Fruit fly (Drosophila melanogaster) whole organism, embryonic: ENCODE results near the gene CG32246.

Experiments used
- Antp ChIP-seq: fragments of 200-800 bp; sonication (Bioruptor generic); optimal IDR thresholded peaks from 3 replicates; lab custom pipeline; 2016; ENCODE audit warnings: missing biosample characterization, missing genetic modification characterization
- B-H2 ChIP-seq: fragments of 200-800 bp; sonication (Bioruptor generic); optimal IDR thresholded peaks from 2 replicates; lab custom pipeline; 2018; ENCODE audit warnings: missing biosample characterization, mild to moderate bottlenecking, missing genetic modification characterization
- CG11560 ChIP-seq: fragments of 200-800 bp; sonication (Bioruptor generic); IDR thresholded peaks from 3 replicates; pipeline ENCODE4 v1.3.6; 2022; ENCODE audit warnings: missing biosample characterization, missing genetic modification characterization
- CG11696 ChIP-seq: fragments of 200-800 bp; sonication (Bioruptor generic); IDR thresholded peaks from 2 replicates; pipeline ENCODE4 v1.3.6; 2022; ENCODE audit warnings: missing biosample characterization, missing genetic modification characterization
- CG11723 ChIP-seq: fragments of 200-800 bp; sonication (Bioruptor generic); optimal IDR thresholded peaks from 2 replicates; lab custom pipeline; 2017; ENCODE audit warnings: missing biosample characterization, mild to moderate bottlenecking, missing genetic modification characterization
- CG12659 ChIP-seq: fragments of 200-800 bp; sonication (Bioruptor generic); optimal IDR thresholded peaks from 3 replicates; lab custom pipeline; 2017; ENCODE audit warnings: mild to moderate bottlenecking, missing biosample characterization, missing genetic modification reagents, missing genetic modification characterization
- CG12744 ChIP-seq: fragments of 200-800 bp; sonication (Bioruptor generic); optimal IDR thresholded peaks from 2 replicates; lab custom pipeline; 2016; ENCODE audit warnings: missing biosample characterization, missing genetic modification characterization
- CG13424 ChIP-seq: fragments of 200-800 bp; sonication (Bioruptor generic); optimal IDR thresholded peaks from 2 replicates; lab custom pipeline; 2019; ENCODE audit warnings: missing biosample characterization, mild to moderate bottlenecking, missing genetic modification characterization, moderate library complexity
- CG14441 ChIP-seq: fragments of 200-800 bp; sonication (Bioruptor generic); IDR thresholded peaks from 2 replicates; pipeline ENCODE4 v1.3.6; 2022; ENCODE audit warnings: missing biosample characterization, missing genetic modification characterization
- CG15269 ChIP-seq: fragments of 200-800 bp; sonication (Bioruptor generic); optimal IDR thresholded peaks from 2 replicates; lab custom pipeline; 2018; ENCODE audit warnings: missing biosample characterization, mild to moderate bottlenecking, missing genetic modification characterization, moderate library complexity
- CG15601 ChIP-seq: fragments of 200-800 bp; sonication (Bioruptor generic); optimal IDR thresholded peaks from 3 replicates; lab custom pipeline; 2019; ENCODE audit warnings: missing biosample characterization, mild to moderate bottlenecking, missing genetic modification characterization, moderate library complexity
- CG17186 ChIP-seq: fragments of 200-800 bp; sonication (Bioruptor generic); optimal IDR thresholded peaks from 3 replicates; lab custom pipeline; 2017; ENCODE audit warnings: missing biosample characterization, missing genetic modification reagents, missing genetic modification characterization
- CG17361 ChIP-seq: fragments of 200-800 bp; sonication (Bioruptor generic); IDR thresholded peaks from 3 replicates; pipeline ENCODE4 v1.3.6; 2022; ENCODE audit warnings: missing biosample characterization, missing genetic modification characterization
- CG17612 ChIP-seq: fragments of 200-800 bp; sonication (Bioruptor generic); IDR thresholded peaks from 2 replicates; pipeline ENCODE4 v1.3.6; 2022; ENCODE audit warnings: missing biosample characterization, missing genetic modification characterization
- CG30431 ChIP-seq: fragments of 200-800 bp; sonication (Bioruptor generic); optimal IDR thresholded peaks from 2 replicates; lab custom pipeline; 2017; ENCODE audit warnings: missing biosample characterization, missing genetic modification characterization
- CG31441 ChIP-seq: fragments of 200-800 bp; sonication (Bioruptor generic); IDR thresholded peaks from 2 replicates; pipeline ENCODE4 v1.3.6; 2022; ENCODE audit warnings: missing biosample characterization, missing genetic modification characterization
- CG5245 ChIP-seq: fragments of 200-800 bp; sonication (Bioruptor generic); optimal IDR thresholded peaks from 3 replicates; lab custom pipeline; 2016; ENCODE audit warnings: missing biosample characterization, missing genetic modification characterization
- CG7786 ChIP-seq: fragments of 200-800 bp; sonication (Bioruptor generic); optimal IDR thresholded peaks from 2 replicates; lab custom pipeline; 2016; ENCODE audit warnings: missing biosample characterization, missing genetic modification characterization
- CG8281 ChIP-seq: fragments of 200-800 bp; sonication (Bioruptor generic); optimal IDR thresholded peaks from 2 replicates; lab custom pipeline; 2018; ENCODE audit warnings: missing biosample characterization, mild to moderate bottlenecking, missing genetic modification characterization, moderate library complexity
- Dref ChIP-seq: fragments of 200-800 bp; sonication (Bioruptor generic); IDR thresholded peaks from 2 replicates; pipeline ENCODE4 v1.3.6; 2022; ENCODE audit warnings: missing biosample characterization, missing genetic modification characterization
- Ets97D ChIP-seq: fragments of 200-800 bp; sonication (Bioruptor generic); optimal IDR thresholded peaks from 3 replicates; lab custom pipeline; 2016; ENCODE audit warnings: missing biosample characterization, missing genetic modification characterization
- Fer2 ChIP-seq: fragments of 200-800 bp; sonication (Bioruptor generic); optimal IDR thresholded peaks from 2 replicates; lab custom pipeline; 2018; ENCODE audit warnings: missing biosample characterization, mild to moderate bottlenecking, missing genetic modification characterization, moderate library complexity
- Hey ChIP-seq: fragments of 200-800 bp; sonication (Bioruptor generic); optimal IDR thresholded peaks from 3 replicates; lab custom pipeline; 2018; ENCODE audit warnings: missing biosample characterization, mild to moderate bottlenecking, missing genetic modification characterization
- HmgD ChIP-seq: fragments of 200-800 bp; sonication (Bioruptor generic); optimal IDR thresholded peaks from 3 replicates; lab custom pipeline; 2016; ENCODE audit warnings: missing biosample characterization, missing genetic modification characterization
- Hr39 ChIP-seq: fragments of >200 bp; optimal IDR thresholded peaks from 2 replicates; lab custom pipeline; 2017
- Mrtf ChIP-seq: fragments of 200-800 bp; sonication (Bioruptor generic); IDR thresholded peaks from 3 replicates; pipeline ENCODE4 v1.3.6; 2022; ENCODE audit warnings: missing biosample characterization, missing genetic modification characterization
- Opbp ChIP-seq: fragments of 200-800 bp; sonication (Bioruptor generic); IDR thresholded peaks from 3 replicates; pipeline ENCODE4 v1.3.6; 2022; ENCODE audit warnings: missing biosample characterization, missing genetic modification characterization; ENCODE audit not compliant: partially characterized antibody
- Sox100B ChIP-seq: fragments of 200-800 bp; sonication (Bioruptor generic); optimal IDR thresholded peaks from 3 replicates; lab custom pipeline; 2018; ENCODE audit warnings: missing biosample characterization, mild to moderate bottlenecking, missing genetic modification characterization
- Ssrp ChIP-seq: fragments of 200-800 bp; sonication (Bioruptor generic); optimal IDR thresholded peaks from 2 replicates; lab custom pipeline; 2018; ENCODE audit warnings: missing biosample characterization, mild to moderate bottlenecking, missing genetic modification characterization, moderate library complexity
- ase ChIP-seq: fragments of 200-800 bp; sonication (Bioruptor generic); IDR thresholded peaks from 3 replicates; pipeline ENCODE4 v1.3.6; 2022; ENCODE audit warnings: missing biosample characterization, missing genetic modification characterization
- bowl ChIP-seq: fragments of 200-800 bp; sonication (Bioruptor generic); IDR thresholded peaks from 2 replicates; pipeline ENCODE4 v1.3.6; 2022; ENCODE audit warnings: missing biosample characterization, missing genetic modification characterization
- br ChIP-seq: fragments of >200 bp; optimal IDR thresholded peaks from 2 replicates; lab custom pipeline; 2017
- btn ChIP-seq: fragments of 200-800 bp; sonication (Bioruptor generic); optimal IDR thresholded peaks from 2 replicates; lab custom pipeline; 2016; ENCODE audit warnings: missing biosample characterization, missing genetic modification characterization
- corto ChIP-seq: fragments of 200-800 bp; sonication (Bioruptor generic); optimal IDR thresholded peaks from 2 replicates; lab custom pipeline; 2016; ENCODE audit warnings: missing biosample characterization, mild to moderate bottlenecking, missing genetic modification characterization, moderate library complexity
- danr ChIP-seq: fragments of 200-800 bp; sonication (Bioruptor generic); IDR thresholded peaks from 2 replicates; pipeline ENCODE4 v1.3.6; 2022; ENCODE audit warnings: missing biosample characterization, missing genetic modification characterization
- dpn ChIP-seq, 2 experiments: fragments of 200-800 bp; sonication (Bioruptor generic); optimal IDR thresholded peaks; 3 replicates each; lab custom pipeline; 2016; ENCODE audit warnings: missing biosample characterization in 2 of 2, missing genetic modification characterization in 2 of 2
- fd3F ChIP-seq: fragments of 200-800 bp; sonication (Bioruptor generic); optimal IDR thresholded peaks from 2 replicates; lab custom pipeline; 2018; ENCODE audit warnings: missing biosample characterization, mild to moderate bottlenecking, missing genetic modification characterization, moderate library complexity
- ftz-f1 ChIP-seq: fragments of 200-800 bp; sonication (Bioruptor generic); optimal IDR thresholded peaks from 2 replicates; lab custom pipeline; 2016; ENCODE audit warnings: missing biosample characterization, missing genetic modification characterization
- fu2 ChIP-seq: fragments of 200-800 bp; sonication (Bioruptor generic); optimal IDR thresholded peaks from 2 replicates; lab custom pipeline; 2016; ENCODE audit warnings: missing biosample characterization, missing genetic modification characterization
- gsb ChIP-seq: fragments of 200-800 bp; sonication (Bioruptor generic); IDR thresholded peaks from 2 replicates; pipeline ENCODE4 v1.3.6; 2022; ENCODE audit warnings: missing biosample characterization, missing genetic modification characterization
- hbn ChIP-seq: fragments of 200-800 bp; sonication (Bioruptor generic); IDR thresholded peaks from 2 replicates; pipeline ENCODE4 v1.3.6; 2022; ENCODE audit warnings: missing biosample characterization, missing genetic modification characterization; ENCODE audit not compliant: partially characterized antibody
- jing ChIP-seq: fragments of 200-800 bp; sonication (Bioruptor generic); optimal IDR thresholded peaks from 2 replicates; lab custom pipeline; 2018; ENCODE audit warnings: missing biosample characterization, mild to moderate bottlenecking, missing genetic modification characterization
- jumu ChIP-seq: fragments of 200-800 bp; sonication (Bioruptor generic); optimal IDR thresholded peaks from 3 replicates; lab custom pipeline; 2016; ENCODE audit warnings: missing biosample characterization, missing genetic modification characterization
- kay ChIP-seq: fragments of 200-800 bp; sonication (Bioruptor generic); optimal IDR thresholded peaks from 2 replicates; lab custom pipeline; 2016; ENCODE audit warnings: missing biosample characterization, missing genetic modification characterization
- lilli ChIP-seq: fragments of 200-800 bp; sonication (Bioruptor generic); optimal IDR thresholded peaks from 3 replicates; lab custom pipeline; 2016; ENCODE audit warnings: missing biosample characterization, missing genetic modification characterization
- maf-S ChIP-seq: fragments of 200-800 bp; sonication (Bioruptor generic); optimal IDR thresholded peaks from 2 replicates; lab custom pipeline; 2016; ENCODE audit warnings: missing biosample characterization, missing genetic modification characterization
- nau ChIP-seq: fragments of 200-800 bp; sonication (Bioruptor generic); optimal IDR thresholded peaks from 3 replicates; lab custom pipeline; 2017; ENCODE audit warnings: missing biosample characterization, mild to moderate bottlenecking, missing genetic modification characterization, missing genetic modification reagents
- ro ChIP-seq: fragments of 200-800 bp; sonication (Bioruptor generic); IDR thresholded peaks from 2 replicates; pipeline ENCODE4 v1.3.6; 2022; ENCODE audit warnings: missing biosample characterization, missing genetic modification characterization
- schlank ChIP-seq: fragments of 200-800 bp; sonication (Bioruptor generic); optimal IDR thresholded peaks from 2 replicates; lab custom pipeline; 2018; ENCODE audit warnings: missing biosample characterization, mild to moderate bottlenecking, missing genetic modification characterization
- slp2 ChIP-seq: fragments of 200-800 bp; sonication (Bioruptor generic); optimal IDR thresholded peaks from 2 replicates; lab custom pipeline; 2016; ENCODE audit warnings: missing biosample characterization, missing genetic modification characterization
- tin ChIP-seq: fragments of 200-800 bp; sonication (Bioruptor generic); optimal IDR thresholded peaks from 3 replicates; lab custom pipeline; 2016; ENCODE audit warnings: missing biosample characterization, missing genetic modification characterization
- trem ChIP-seq: fragments of 200-800 bp; optimal IDR thresholded peaks from 3 replicates; lab custom pipeline; 2019; ENCODE audit warnings: missing biosample characterization, mild to moderate bottlenecking, missing genetic modification characterization, moderate library complexity
- vfl ChIP-seq: fragments of 200-800 bp; sonication (Bioruptor generic); optimal IDR thresholded peaks from 2 replicates; lab custom pipeline; 2016; ENCODE audit warnings: missing biosample characterization, missing genetic modification characterization

Gene CG32246

DNA sequence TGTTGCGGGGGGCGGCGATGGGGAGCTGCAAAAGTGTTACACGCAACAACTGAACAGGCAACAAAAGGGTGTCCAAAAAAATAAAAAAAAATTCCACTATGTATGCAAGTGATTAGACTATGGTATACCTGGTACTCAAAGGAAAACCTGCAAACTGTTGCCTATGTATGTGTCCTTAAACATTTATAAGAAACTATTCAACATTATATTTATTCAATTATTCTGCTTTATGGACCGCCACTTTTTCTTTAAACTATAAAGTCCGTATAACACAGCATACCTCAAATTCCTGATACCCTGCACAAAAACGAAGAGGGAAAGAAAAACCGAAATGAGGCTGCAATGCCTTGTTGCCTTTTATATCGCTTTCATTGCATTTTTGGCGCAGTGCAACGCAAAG lies 13.4 kb upstream of the CG32246 start (continued):
- peak; percentile 17 to 19 for TF ChIP-seq dpn (GFP tag; optimal IDR thresholded peaks at IDR 0.05; lab: Kevin White, UChicago)
- TF ChIP-seq ro (GFP tag; lab: Robert Waterston, UW) = peak; percentile 36; the same call in 1 of the 2 replicates
- no peak for TF ChIP-seq vfl (GFP tag; lab: Kevin White, UChicago)
- TF ChIP-seq Sox100B = peak; percentile 29
- TF ChIP-seq HmgD (GFP tag; lab: Kevin White, UChicago) = no peak
- TF ChIP-seq Dref (GFP tag; lab: Robert Waterston, UW) = no peak
- 0 out of 2 replicates have a peak, but pooled peaks have one; percentile 24 for TF ChIP-seq bowl
- TF ChIP-seq CG17186 (GFP tag; lab: Kevin White, UChicago) = no peak
- peak; percentile 64 for TF ChIP-seq Ssrp (tag; lab: Kevin White, UChicago)
- TF ChIP-seq CG12659 (GFP tag; lab: Kevin White, UChicago) = no peak
- no peak for TF ChIP-seq Hey
- no peak for TF ChIP-seq CG11723 (GFP tag; lab: Kevin White, UChicago)
- TF ChIP-seq ftz-f1 (GFP tag; lab: Kevin White, UChicago) = no peak
- TF ChIP-seq CG15269 (tag; lab: Kevin White, UChicago) = no peak
- TF ChIP-seq Ets97D (GFP tag; lab: Kevin White, UChicago) = no peak
- peak; percentile 29 for TF ChIP-seq CG15601 (tag; lab: Kevin White, UChicago)
- no peak for TF ChIP-seq fu2 (GFP tag; lab: Kevin White, UChicago)
- TF ChIP-seq CG11560 (tag; lab: Robert Waterston, UW) = 0 out of 3 replicates have a peak, but pooled peaks have one; percentile 24
- TF ChIP-seq Fer2 (tag; lab: Kevin White, UChicago) = no peak
- peak; percentile 45; the same call in 2 of the 3 replicates for TF ChIP-seq CG17361 (GFP tag; lab: Robert Waterston, UW)
- TF ChIP-seq CG12744 = no peak
- TF ChIP-seq CG14441 (GFP tag; lab: Robert Waterston, UW) = no peak
- TF ChIP-seq jing = no peak
- TF ChIP-seq CG30431 = no peak
- TF ChIP-seq maf-S = no peak
- no peak for TF ChIP-seq Opbp (GFP tag; lab: Robert Waterston, UW)
- peak; percentile 7 for TF ChIP-seq lilli (GFP tag; lab: Kevin White, UChicago)
- no peak for TF ChIP-seq Antp (GFP tag; lab: Kevin White, UChicago)
- no peak for TF ChIP-seq CG17612 (GFP tag; lab: Robert Waterston, UW)
- TF ChIP-seq ase (GFP tag; lab: Robert Waterston, UW) = peak; percentile 54; the same call in 1 of the 3 replicates
- TF ChIP-seq br (lab: Kevin White, UChicago) = no peak
- TF ChIP-seq hbn = no peak
- TF ChIP-seq B-H2 (GFP tag; lab: Kevin White, UChicago) = no peak
- TF ChIP-seq btn = peak; percentile 7
- peak; percentile 39 for TF ChIP-seq trem (tag; lab: Kevin White, UChicago)
- no peak for TF ChIP-seq nau (GFP tag; lab: Kevin White, UChicago)
- peak; percentile 44; the same call in 1 of the 2 replicates for TF ChIP-seq CG31441 (GFP tag; lab: Robert Waterston, UW)
- no peak for TF ChIP-seq corto (GFP tag; lab: Kevin White, UChicago)
- TF ChIP-seq tin (GFP tag; lab: Kevin White, UChicago) = peak; percentile 38
- no peak for TF ChIP-seq jumu
- no peak for TF ChIP-seq CG13424 (tag; lab: Kevin White, UChicago)
- peak; percentile 30 for TF ChIP-seq CG5245 (GFP tag; lab: Kevin White, UChicago)
- TF ChIP-seq gsb = no peak
- no peak for TF ChIP-seq CG8281 (tag; lab: Kevin White, UChicago)
- no peak for TF ChIP-seq kay (GFP tag; lab: Kevin White, UChicago)
- TF ChIP-seq Hr39 (lab: Kevin White, UChicago) = no peak
- no peak for TF ChIP-seq CG7786
- TF ChIP-seq slp2 (GFP tag; lab: Kevin White, UChicago) = no peak
- TF ChIP-seq fd3F (GFP tag; lab: Kevin White, UChicago) = no peak
- TF ChIP-seq CG11696 = 0 out of 2 replicates have a peak, but pooled peaks have one; percentile 45
- no peak for TF ChIP-seq schlank (tag; lab: Kevin White, UChicago)
- no peak for TF ChIP-seq danr (GFP tag; lab: Robert Waterston, UW)
- no peak for TF ChIP-seq Mrtf (GFP tag; lab: Robert Waterston, UW)
